Fruit fly (Drosophila melanogaster) whole organism, larva: Measurements from ENCODE around the gene CG1789.

ENCODE experiments used
- noc ChIP-seq: fragments of 200-800 bp; sonication (Bioruptor generic); optimal IDR thresholded peaks from 3 replicates; lab custom pipeline; 2019; ENCODE audit warnings: missing biosample characterization, mild to moderate bottlenecking, missing genetic modification characterization, moderate library complexity

Gene CG1789

DNA sequence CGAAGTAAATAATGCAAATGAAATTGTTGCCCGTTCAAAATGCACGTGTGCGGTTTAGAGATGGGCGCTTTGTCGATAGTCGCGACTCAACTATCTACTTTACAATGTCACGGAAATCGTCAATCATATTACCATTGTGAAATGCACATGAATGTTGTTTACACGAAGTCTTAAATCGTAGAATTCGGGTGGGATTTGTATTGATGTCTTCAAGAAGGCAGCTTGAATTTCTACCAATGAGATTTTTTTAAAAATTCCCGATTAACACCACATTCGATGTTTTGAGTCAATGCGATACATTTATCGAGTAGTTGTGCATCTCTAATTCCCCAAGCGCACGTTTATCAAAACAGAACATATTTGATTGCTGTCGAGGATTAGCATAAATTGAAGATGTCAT is at the start of gene CG1789:
CG1789 (plus strand) TSS at position 308 of the 400 bp plus-strand sequence.
- no peak for TF ChIP-seq noc (tag; lab: Kevin White, UChicago)

DNA sequence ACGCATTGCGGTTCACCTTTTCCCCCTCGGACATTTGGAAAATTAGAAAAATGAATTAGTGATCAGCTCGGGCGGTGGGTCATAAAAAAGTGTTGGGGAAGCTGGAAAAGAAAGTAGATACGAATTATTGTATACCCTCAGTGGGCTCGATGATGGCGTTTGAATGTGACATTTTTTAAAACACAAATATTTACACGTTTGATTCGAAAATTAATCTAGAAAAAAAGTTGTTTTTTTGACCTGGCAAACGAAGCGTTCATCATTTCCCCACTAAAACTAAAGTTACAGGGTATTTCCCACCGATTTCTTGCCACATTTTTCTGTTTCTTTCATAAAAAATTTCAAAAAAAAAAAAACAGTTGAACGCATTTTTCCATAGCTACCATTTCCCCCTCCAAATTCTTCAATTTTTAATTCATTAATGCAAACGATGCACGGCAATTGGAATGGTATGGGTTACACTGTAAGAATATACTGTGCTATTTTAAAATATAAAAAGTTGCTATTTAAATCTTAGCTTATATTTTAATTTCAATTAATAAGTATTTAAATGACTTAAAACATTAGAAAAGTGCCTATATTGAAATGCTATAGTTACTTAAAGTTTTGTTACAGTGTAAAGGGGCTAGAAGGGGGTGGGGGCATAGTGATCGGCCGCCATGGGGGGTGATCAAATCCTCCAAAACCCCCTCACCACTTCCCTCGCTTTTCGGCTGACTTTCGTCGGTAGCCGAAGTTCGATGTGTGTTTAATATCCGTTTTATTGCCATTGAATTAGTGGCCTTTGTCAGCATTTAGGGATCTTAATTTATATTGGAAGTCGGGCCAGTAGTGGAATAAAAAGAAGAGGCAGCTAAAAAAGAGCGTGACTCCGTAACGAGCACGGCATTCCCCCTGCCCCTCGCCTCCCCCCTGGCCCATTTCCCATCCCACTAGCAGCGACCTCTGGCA is 48.7 kb upstream of the CG1789 start:
- no peak for TF ChIP-seq noc (tag; lab: Kevin White, UChicago)

DNA sequence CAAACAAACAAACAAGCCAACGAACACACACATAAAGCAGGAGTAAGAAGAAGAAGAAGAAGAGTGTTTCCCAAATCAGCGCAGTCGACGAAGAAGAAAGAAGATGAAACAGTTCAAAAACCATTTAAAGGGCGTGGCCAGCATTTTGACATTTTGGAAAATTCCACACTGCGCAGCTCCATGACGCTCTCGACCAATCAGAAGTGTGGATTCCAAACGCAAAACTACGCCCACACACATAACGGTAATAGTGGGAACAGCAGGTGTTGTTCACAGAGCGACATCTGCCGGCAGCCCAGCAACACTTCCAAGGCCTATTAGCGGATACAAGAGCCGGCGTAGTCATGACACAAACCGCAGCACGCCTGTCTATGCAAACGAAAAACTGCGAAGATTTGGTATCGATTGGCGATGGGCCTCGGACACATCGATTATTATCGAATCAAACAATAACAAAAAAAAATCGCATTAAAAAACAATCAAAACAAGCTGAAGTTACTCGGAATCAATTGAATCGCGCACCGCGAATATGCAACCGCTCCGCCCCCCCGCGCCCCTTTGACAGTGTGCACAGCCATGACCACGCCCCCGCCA is 43.6 kb upstream of the CG1789 start, which contains the start of gene Rubicon:
Rubicon (plus strand) TSS at position 433 of the 594 bp plus-strand sequence.
- no peak for TF ChIP-seq noc (tag; lab: Kevin White, UChicago)

DNA sequence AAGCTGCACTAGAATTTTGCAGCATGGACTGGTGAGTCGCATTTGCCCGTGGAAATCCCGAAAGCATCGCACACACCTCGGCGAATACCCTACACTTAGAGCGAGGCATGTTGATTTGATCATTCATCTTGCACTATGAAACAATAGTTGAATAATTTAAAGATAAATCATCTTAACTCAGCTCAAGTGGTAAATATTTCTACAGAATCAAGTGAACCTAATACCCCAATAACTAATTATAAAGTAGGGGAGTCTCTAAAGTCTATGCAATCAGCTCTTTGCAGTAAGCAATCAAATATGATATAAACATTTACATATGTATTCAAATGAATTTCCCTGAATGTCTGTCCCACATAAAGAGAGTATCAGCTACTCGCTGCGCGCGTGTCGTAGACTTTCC is 42.9 kb upstream of the CG1789 start:
- no peak for TF ChIP-seq noc (tag; lab: Kevin White, UChicago)

DNA sequence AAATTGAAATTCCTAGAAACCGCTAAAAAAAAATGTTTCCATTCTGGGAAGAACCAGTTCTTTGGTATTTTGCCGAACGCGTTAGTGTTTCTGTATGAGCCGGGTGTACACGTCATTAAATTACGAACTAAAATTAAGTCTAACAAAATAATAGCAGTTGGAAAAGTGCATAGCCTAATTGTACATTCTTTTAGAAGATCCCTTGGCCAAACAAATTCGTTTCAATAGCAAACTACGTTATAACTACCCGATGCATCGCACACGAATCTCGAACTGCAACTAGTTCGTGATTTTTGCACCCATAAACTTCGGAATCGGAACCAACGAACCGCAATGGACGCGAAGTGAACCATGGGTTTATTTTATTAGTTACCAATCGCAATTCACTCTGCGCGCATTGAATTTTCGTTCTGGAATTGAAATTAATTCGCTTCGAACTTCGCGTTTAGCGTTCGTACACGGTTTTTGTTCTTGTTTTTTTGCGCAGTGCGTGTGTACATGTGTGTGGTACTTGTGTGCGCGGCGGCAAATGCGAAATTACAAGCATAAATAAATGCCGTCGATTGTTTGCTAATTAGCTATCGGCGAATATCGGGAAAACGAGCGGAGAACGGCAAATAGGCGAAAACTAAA is 39.0 kb upstream of the CG1789 start, which contains the start of gene CAH3:
CAH3 (plus strand) TSS at position 64 of the 633 bp plus-strand sequence.
- peak; percentile 90 for TF ChIP-seq noc (tag; lab: Kevin White, UChicago)

DNA sequence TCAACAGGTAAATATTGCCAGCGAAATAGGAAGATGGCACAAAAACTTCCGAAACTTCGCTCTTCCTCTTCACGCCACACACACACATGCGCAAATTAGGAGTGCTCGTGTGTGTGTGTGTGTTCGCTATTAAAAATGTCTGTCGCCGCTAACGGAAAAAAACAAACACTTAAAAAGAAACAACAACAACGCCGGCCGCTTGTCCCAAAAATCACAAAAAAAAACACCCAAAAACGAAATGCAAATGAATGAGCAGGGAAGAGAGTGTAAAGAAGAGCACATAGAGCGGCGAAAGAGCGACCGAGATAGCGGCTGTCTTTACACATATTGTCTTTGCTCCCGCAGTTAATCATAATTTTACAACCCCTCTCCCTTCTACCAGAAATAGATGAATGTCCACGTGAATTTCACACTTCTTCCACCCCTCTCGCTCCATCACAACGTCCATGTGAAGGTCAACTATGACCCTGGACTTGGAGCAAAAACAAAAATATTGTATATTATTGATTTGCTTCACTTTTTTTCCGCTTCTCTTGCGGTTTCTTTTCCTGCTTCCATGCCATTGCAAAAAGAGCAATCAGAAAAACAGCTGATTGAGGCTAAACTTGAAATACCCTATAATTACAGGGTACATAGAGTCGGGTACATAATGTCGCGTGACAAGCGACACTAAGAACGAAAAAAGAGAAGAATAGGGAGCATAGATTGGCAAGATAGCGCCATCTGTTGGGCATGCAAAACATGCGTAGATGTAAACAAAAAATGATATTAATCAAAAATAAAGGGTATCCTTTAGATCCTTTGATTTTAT is 38.3 kb upstream of the CG1789 start:
- TF ChIP-seq noc (tag; lab: Kevin White, UChicago): no peak

DNA sequence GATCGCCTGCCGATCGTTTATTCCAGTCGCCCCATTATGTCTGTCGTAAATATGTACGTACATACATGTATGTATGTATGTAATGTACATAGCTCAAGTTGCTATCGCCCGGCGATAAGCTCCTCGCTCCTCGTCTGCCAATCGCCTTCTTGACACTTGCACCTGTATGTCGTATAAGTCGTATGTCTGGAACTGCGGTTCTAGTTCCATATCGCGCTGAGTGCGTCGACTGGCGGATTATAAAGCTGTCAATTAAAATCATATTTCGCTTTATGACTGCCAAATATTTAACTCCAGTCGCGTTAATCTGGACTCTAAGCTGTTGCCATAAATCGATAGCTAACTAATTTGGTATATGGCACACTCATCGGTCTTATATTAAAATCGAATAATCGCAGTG is 34.9 kb upstream of the CG1789 start:
- TF ChIP-seq noc (tag; lab: Kevin White, UChicago): peak; percentile 92

DNA sequence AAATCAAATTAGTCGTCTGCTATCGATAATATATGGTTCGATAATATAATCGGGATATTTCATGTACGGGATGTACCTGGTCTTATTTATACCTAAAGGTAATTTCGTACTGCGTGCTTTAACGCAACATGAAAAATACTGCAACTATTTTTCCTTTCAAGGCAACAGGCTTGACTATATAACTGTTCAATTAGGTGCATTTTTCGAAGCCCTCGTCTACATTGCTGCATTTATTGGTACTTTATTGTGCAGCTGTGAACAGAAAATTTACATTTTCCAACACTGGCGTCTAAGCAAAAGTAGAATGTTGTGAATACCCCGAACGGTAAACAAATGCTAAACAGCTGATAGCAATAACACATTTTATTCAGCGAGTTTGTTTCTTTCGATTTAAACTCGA is 30.3 kb upstream of the CG1789 start, which contains the start of the genes Ppt1 and Ogg1:
Ppt1 (minus strand) TSS at position 225 of the 400 bp plus-strand sequence.
Ogg1 (plus strand) TSS at position 325 of the 400 bp plus-strand sequence.
- peak; percentile 50 for TF ChIP-seq noc (tag; lab: Kevin White, UChicago)

DNA sequence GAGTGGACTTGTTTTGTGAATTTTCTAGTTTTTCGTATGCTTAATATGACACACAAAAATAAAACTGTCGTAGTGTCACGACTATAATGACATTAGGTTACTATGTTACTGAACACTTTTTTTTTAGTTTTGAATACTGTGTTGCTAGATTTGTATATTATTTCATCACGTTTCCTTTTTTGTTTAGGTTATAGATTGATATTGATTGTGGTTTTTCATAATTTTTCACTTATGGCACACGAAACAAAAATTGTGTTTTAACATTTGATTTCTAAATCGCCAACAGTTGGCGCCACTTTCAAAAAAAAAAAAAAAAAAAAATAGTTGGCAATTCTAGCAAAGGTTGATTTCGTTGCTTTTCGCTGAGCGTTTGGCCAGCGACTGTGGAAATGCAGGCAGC is 26.8 kb upstream of the CG1789 start, which contains the start of gene CG11294:
CG11294 (minus strand) TSS at position 101 of the 400 bp plus-strand sequence.
- no peak for TF ChIP-seq noc (tag; lab: Kevin White, UChicago)

DNA sequence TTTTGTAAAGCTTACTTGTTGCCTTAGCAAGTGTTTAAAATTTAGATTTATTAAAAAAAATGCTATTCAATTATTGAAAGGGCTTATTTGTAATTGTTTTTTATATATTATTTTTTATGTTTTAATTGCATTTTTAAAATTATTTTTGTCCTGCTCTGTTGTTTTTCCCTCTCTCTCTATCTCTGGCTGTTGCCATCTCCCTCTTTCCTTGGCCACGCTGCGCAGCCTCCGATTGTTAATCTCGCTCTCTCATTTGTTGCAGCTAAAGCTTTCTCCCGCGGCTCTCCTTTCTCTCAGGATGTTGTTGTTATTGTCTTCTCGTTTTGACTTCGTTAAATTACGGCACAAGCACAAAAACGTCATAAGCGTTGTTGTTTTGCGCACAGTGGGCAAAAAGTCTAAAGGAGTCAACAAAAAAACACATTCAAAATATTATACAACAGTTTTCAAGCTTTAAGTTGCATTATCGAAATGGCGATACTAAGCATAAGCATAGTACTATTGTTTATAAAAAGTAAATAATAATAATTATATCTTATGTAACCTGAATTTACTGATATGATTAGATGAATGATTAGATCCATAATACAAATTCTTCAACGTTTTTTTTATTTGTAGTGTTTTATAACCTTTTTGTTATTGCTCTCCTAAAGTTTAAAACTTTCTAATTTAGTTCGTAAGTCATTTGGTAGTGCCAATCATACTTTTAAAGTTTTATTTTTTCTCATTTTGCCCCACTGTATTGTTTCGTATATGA is 26.1 kb upstream of the CG1789 start:
- TF ChIP-seq noc (tag; lab: Kevin White, UChicago): no peak

DNA sequence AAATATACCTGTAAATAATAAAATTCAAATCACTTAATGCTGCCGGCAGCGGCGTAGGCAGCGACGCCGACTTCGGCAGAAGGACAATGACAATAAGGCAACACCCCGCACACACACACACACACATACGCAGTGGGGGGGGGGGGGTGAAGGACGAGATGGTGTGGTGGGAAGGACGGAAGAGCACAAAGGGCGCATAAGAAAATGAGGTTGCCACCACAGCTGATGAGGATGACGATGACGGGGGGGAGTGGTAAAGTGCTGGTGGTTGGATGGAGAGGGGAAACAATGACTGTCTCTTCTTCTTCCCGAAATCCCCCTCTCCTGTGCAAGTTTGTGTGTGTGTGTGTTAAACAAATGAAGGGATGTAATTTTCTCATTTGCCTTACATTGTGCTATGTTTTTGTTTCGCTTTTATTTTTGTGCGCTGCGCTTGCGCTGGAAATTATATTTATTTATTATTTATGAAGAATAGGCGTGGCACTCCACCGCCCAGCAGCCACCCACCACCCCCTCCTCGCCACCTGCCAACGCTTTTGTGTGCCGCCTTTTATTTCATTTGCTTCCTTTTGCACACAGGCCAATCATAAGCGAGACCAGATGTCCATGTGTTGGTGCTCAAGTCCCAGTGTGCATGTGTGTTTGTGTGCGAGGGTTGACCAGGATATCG is 25.4 kb upstream of the CG1789 start:
- TF ChIP-seq noc (tag; lab: Kevin White, UChicago): no peak

DNA sequence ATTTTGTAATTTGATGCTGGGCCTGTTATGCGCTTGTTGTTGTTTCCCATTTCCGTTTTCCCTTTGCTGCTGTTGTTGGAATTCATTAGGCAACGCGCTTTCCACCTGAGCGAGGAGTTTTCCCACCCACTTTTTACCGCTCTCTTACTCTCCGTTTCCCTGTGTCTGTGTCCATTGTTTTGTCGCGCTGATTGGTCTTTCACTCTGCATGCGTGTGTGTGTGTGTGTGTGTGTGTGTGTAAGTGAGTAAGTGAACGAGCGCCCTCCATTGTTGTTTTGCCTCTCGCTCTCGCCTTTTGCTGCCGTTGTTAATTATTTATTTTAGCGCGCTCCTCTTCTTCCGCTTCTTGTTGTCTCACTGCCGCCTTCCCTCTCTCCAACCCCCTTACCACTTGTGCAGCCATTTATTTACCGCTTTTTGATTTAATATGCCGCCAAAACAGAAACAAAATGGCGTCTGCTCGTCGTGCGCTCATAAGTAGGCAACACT is 24.2 kb upstream of the CG1789 start:
- no peak for TF ChIP-seq noc (tag; lab: Kevin White, UChicago)

DNA sequence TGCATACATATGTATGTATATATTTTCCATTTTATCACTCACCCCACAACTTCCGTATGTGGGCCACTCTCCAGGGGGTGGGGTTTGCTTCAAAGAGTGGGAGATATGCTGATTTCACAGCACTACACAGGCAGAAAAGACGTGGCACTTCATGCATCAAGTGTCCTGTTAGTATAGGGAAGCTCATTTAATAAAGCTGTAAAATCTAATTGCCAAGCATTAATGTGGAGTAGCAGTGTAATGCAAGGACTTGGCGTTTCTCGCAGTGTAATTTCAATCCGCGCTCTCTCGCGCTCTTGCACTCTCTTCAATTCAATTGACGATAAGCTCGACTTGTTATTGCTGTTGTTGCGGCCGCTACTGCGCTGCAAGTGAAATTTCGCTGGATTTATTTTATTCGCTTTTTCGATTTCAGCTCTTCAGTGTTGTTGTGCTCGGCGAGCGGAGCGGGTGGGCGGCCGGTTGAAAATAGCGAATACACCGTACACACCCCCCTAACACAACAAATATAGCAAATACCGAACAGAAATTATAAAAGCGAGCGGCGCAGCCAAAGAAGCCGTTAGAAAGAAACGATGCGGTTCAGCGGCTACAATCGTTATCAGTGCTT is 11.0 kb upstream of the CG1789 start, which contains the start of gene Hexo2:
Hexo2 (plus strand) TSS at position 419 of the 610 bp plus-strand sequence.
- TF ChIP-seq noc (tag; lab: Kevin White, UChicago): peak; percentile 17
